Worm (Caenorhabditis elegans): ENCODE measurements around the gene F58E6.8.

Gene F58E6.8

ce11 chrV:9767941-9768340 lies 12.3 kb upstream of the F58E6.8 start:
- TF ChIP-seq ceh-19 (GFP tag; optimal IDR thresholded peaks at IDR 0.05) (no peak), ceh-31 (tag; optimal IDR thresholded peaks at IDR 0.05) (no peak), sox-2 (GFP tag; IDR thresholded peaks at IDR 0.05) (no peak), ceh-22 (tag; optimal IDR thresholded peaks at IDR 0.05) (no peak), tbx-2 (tag; optimal IDR thresholded peaks at IDR 0.05) (no peak), ceh-30 (tag; optimal IDR thresholded peaks at IDR 0.05) (no peak), ztf-16 (tag; optimal IDR thresholded peaks at IDR 0.05) (no peak), tbx-7 (tag; optimal IDR thresholded peaks at IDR 0.05) (no peak), pros-1 (tag; optimal IDR thresholded peaks at IDR 0.05) (no peak), hlh-8 (tag; optimal IDR thresholded peaks at IDR 0.05) (no peak)

- no peak for TF ChIP-seq ceh-19 (GFP tag; optimal IDR thresholded peaks at IDR 0.05)
- TF ChIP-seq ceh-31 (tag; optimal IDR thresholded peaks at IDR 0.05) = peak; percentile 15
Measured at ce11 chrV:9765622-9766021, 10.0 kb upstream of the F58E6.8 start.

- no peak for TF ChIP-seq elt-2 (tag; optimal IDR thresholded peaks at IDR 0.05)
- no peak for TF ChIP-seq fax-1 (tag; optimal IDR thresholded peaks at IDR 0.05)
- TF ChIP-seq ceh-19 (GFP tag; optimal IDR thresholded peaks at IDR 0.05) = no peak
- TF ChIP-seq hlh-8 (tag; optimal IDR thresholded peaks at IDR 0.05) = no peak
- no peak for TF ChIP-seq ama-1 (optimal IDR thresholded peaks at IDR 0.05)
- TF ChIP-seq zip-5 (tag; optimal IDR thresholded peaks at IDR 0.05) = no peak
- TF ChIP-seq ets-4 (tag; optimal IDR thresholded peaks at IDR 0.05) = no peak
- no peak for TF ChIP-seq pag-3 (tag; optimal IDR thresholded peaks at IDR 0.05; ENCODE audit: borderline replicate concordance)
- TF ChIP-seq odd-2 (tag; optimal IDR thresholded peaks at IDR 0.05) = no peak
- no peak for TF ChIP-seq ceh-9 (tag; optimal IDR thresholded peaks at IDR 0.05)
- TF ChIP-seq hlh-30 (tag; optimal IDR thresholded peaks at IDR 0.05; ENCODE audit: insufficient read depth) = no peak
- TF ChIP-seq ceh-18 (tag; optimal IDR thresholded peaks at IDR 0.05) = no peak
- TF ChIP-seq lin-11 (tag; optimal IDR thresholded peaks at IDR 0.05) = no peak
- no peak for TF ChIP-seq che-1 (tag; optimal IDR thresholded peaks at IDR 0.05)
- no peak for TF ChIP-seq C08G9.2 (tag; optimal IDR thresholded peaks at IDR 0.05)
- TF ChIP-seq ztf-16 (tag; optimal IDR thresholded peaks at IDR 0.05) = no peak
Measured at ce11 chrV:9764552-9764951, 8.9 kb upstream of the F58E6.8 start.

- TF ChIP-seq ztf-16 (tag; optimal IDR thresholded peaks at IDR 0.05) (no peak), ttx-3 (tag; optimal IDR thresholded peaks at IDR 0.05) (no peak), ceh-22 (tag; optimal IDR thresholded peaks at IDR 0.05) (no peak), nhr-11 (tag; optimal IDR thresholded peaks at IDR 0.05) (no peak)
Measured at ce11 chrV:9763759-9764158, 8.1 kb upstream of the F58E6.8 start.

ce11 chrV:9758437-9758836 lies 2.8 kb upstream of the F58E6.8 start:
- TF ChIP-seq ahr-1 (tag; optimal IDR thresholded peaks at IDR 0.05) = no peak
- no peak for TF ChIP-seq hlh-30 (tag; optimal IDR thresholded peaks at IDR 0.05; ENCODE audit: insufficient read depth)
- TF ChIP-seq C38D4.7 (GFP tag; optimal IDR thresholded peaks at IDR 0.05) = no peak
- no peak for TF ChIP-seq unc-42 (tag; optimal IDR thresholded peaks at IDR 0.05)
- no peak for TF ChIP-seq ceh-48 (tag; optimal IDR thresholded peaks at IDR 0.05)
- TF ChIP-seq unc-86 (tag; optimal IDR thresholded peaks at IDR 0.05) = no peak
- no peak for TF ChIP-seq F13H6.1 (tag; optimal IDR thresholded peaks at IDR 0.05)
- no peak for TF ChIP-seq hlh-8 (tag; optimal IDR thresholded peaks at IDR 0.05)
- TF ChIP-seq ceh-19 (GFP tag; optimal IDR thresholded peaks at IDR 0.05) = no peak
- TF ChIP-seq tbx-2 (tag; optimal IDR thresholded peaks at IDR 0.05) = no peak
- no peak for TF ChIP-seq pax-1 (tag; optimal IDR thresholded peaks at IDR 0.05)
- TF ChIP-seq pag-3 (tag; optimal IDR thresholded peaks at IDR 0.05; ENCODE audit: borderline replicate concordance) = no peak
- no peak for TF ChIP-seq gmeb-2 (tag; optimal IDR thresholded peaks at IDR 0.05)
- TF ChIP-seq madf-2 (tag; optimal IDR thresholded peaks at IDR 0.05) = no peak
- no peak for TF ChIP-seq lim-6 (tag; optimal IDR thresholded peaks at IDR 0.05)
- no peak for TF ChIP-seq hlh-15 (tag; optimal IDR thresholded peaks at IDR 0.05)
- TF ChIP-seq dmd-4 (tag; optimal IDR thresholded peaks at IDR 0.05; ENCODE audit: borderline replicate concordance) = no peak

Measured in whole organism, late embryonic.